Worm (Caenorhabditis elegans) whole organism, L3 larva: ENCODE measurements around the gene K04D7.6.

Experiments
- ZK546.5 ChIP-seq: sonication (generic microtip); optimal IDR thresholded peaks from 2 replicates; lab custom pipeline; 2017; ENCODE audit warnings: missing biosample characterization, missing genetic modification characterization
- aly-2 ChIP-seq: fragments of 150-350 bp; optimal IDR thresholded peaks from 2 replicates; lab custom pipeline; 2014; ENCODE audit warnings: missing biosample characterization, missing genetic modification characterization
- egl-27 ChIP-seq: sonication (generic microtip); optimal IDR thresholded peaks from 4 replicates; lab custom pipeline; 2017; ENCODE audit warnings: missing biosample characterization, missing genetic modification reagents, missing genetic modification characterization
- elt-1 ChIP-seq: fragments of 150-350 bp; optimal IDR thresholded peaks from 2 replicates; lab custom pipeline; 2014; ENCODE audit warnings: missing biosample characterization, missing genetic modification characterization
- elt-2 ChIP-seq: sonication (generic microtip); optimal IDR thresholded peaks from 2 replicates; lab custom pipeline; 2016; ENCODE audit warnings: missing genetic modification reagents, mild to moderate bottlenecking, missing genetic modification characterization, missing compliant biosample characterization
- elt-3 ChIP-seq, 3 experiments: fragments of 150-350 bp in 1 of 3; sonication (generic microtip) in 2 of 3; optimal IDR thresholded peaks; 2 replicates in 2 of 3; 4 replicates in 1 of 3; lab custom pipeline; 2014 to 2017; ENCODE audit warnings: missing biosample characterization in 3 of 3, missing genetic modification characterization in 3 of 3
- jun-1 ChIP-seq: fragments of 150-350 bp; optimal IDR thresholded peaks from 2 replicates; lab custom pipeline; 2014; ENCODE audit warnings: missing biosample characterization, missing genetic modification reagents, missing genetic modification characterization
- nhr-25 ChIP-seq: sonication (generic microtip); optimal IDR thresholded peaks from 2 replicates; lab custom pipeline; 2017; ENCODE audit warnings: missing biosample characterization, missing genetic modification characterization
- nhr-28 ChIP-seq: fragments of 150-350 bp; optimal IDR thresholded peaks from 2 replicates; lab custom pipeline; 2014; ENCODE audit warnings: missing biosample characterization, missing genetic modification characterization
- nhr-43 ChIP-seq: sonication (generic microtip); optimal IDR thresholded peaks from 2 replicates; lab custom pipeline; 2016; ENCODE audit warnings: mild to moderate bottlenecking, missing genetic modification characterization, missing compliant biosample characterization; ENCODE audit not compliant: poor library complexity, severe bottlenecking
- nhr-76 ChIP-seq: fragments of 150-350 bp; sonication (generic microtip); optimal IDR thresholded peaks from 5 replicates; lab custom pipeline; 2014; ENCODE audit warnings: missing biosample characterization, missing genetic modification characterization
- snpc-4 ChIP-seq: fragments of 150-350 bp; optimal IDR thresholded peaks from 2 replicates; lab custom pipeline; 2014; ENCODE audit warnings: missing biosample characterization, missing genetic modification characterization
- ztf-11 ChIP-seq: fragments of 150-350 bp; optimal IDR thresholded peaks from 2 replicates; lab custom pipeline; 2014; ENCODE audit warnings: missing biosample characterization, missing genetic modification characterization

DNA sequence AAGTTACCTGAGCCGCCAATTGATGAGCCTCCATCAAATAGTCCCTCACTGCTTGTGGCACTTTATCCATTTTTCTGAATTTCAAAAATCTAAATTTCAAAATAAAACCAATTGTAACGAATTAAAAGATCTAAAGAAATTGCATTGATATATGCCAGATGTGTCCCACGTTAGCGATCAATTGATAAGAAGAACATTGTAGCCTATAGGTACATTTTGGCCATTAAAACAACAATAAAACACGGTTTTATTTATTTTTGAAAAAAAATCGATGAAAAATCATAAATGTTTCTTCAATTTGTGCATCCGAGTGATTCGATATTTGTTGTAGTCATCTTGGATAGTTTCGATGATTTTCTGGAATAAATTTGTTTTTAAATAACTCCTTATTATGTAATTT lies 33.0 kb upstream of the K04D7.6 start, which contains the start of gene ech-8:
- no peak for TF ChIP-seq nhr-25 (tag; lab: Kevin White, UChicago)
- TF ChIP-seq jun-1: no peak
- TF ChIP-seq ztf-11 (tag; lab: Kevin White, UChicago): no peak
- TF ChIP-seq elt-1 (tag; lab: Kevin White, UChicago): no peak
- no peak for TF ChIP-seq snpc-4
- TF ChIP-seq nhr-28 (tag; lab: Kevin White, UChicago): no peak
- peak; percentile 54 for TF ChIP-seq elt-2
- no peak for TF ChIP-seq ZK546.5
- no peak for TF ChIP-seq nhr-43 (tag; lab: Kevin White, UChicago)
- no peak for TF ChIP-seq nhr-76 (tag; lab: Kevin White, UChicago)
- no peak for TF ChIP-seq egl-27 (tag; lab: Kevin White, UChicago)
- TF ChIP-seq aly-2 (tag; lab: Kevin White, UChicago): no peak
- TF ChIP-seq elt-3 (tag; optimal IDR thresholded peaks at IDR 0.05; lab: Kevin White, UChicago): no peak
